Worm (Caenorhabditis elegans): ENCODE results near the gene ZK512.2.

Gene ZK512.2

DNA sequence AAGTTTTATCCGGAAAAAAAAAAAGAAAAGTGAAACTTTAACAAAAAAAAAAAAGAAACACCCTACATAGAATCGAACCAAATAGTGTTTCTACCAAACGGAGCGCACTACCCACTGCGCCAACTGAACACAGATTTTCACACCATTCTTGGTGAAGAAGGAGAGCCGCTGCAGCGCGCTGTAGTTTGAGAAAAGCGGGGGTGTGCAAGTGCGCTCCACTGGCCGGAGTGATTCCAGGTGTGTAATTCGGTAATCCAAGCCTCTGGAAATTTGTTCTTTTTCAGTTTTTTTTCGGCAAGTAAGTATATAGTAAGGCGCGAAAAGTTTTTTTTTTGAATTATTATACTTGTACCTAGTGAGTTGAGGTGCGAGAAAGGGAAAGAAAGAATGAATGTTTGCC, 33.7 kb downstream of the ZK512.2 start:
- peak; percentile 19 for TF ChIP-seq unc-55 (GFP tag; optimal IDR thresholded peaks at IDR 0.05)

DNA sequence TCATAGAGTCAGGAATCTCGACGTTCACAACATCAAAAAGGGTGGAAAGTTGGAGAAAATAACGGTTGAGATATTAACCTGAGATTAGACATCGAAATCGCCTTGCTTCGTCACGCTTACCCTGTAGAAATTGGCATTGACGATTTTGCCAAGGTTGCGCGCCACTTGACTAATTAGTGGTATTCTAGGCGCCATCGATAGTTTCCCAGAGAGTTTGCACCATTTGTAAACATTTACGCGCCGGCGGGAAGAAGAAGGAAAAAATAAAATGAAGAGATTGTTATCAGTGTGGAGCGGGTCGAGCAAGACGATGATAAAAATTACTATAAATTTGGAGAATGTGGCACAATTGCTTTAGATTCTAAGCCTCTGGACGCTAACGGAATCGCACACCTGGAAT, 34.3 kb downstream of the ZK512.2 start:
- TF ChIP-seq nhr-25 (tag; optimal IDR thresholded peaks at IDR 0.05) (no peak), nhr-11 (tag; optimal IDR thresholded peaks at IDR 0.05) (no peak), ceh-16 (tag; optimal IDR thresholded peaks at IDR 0.05) (peak; percentile 81)

DNA sequence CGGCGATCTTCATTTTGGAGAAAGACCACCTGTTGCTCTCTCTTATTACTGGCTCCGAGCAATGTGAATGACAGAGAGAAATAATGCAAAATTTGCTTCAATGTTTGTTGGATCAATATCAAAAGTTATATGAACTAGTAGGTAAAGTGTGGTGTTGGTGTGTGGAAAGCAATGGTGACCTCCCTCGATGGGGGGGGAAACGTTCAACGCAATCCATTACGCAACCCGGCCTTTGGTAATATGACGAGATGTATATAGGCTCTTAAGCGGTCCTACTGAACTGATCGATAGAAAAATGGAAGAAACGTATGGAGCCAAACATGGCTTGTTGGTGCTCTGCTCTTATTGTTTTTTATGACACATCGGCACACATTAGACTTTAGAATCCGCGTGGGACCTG, 34.9 kb downstream of the ZK512.2 start:
- no peak for TF ChIP-seq lin-39 (tag; optimal IDR thresholded peaks at IDR 0.05)
- no peak for TF ChIP-seq nhr-10 (tag; optimal IDR thresholded peaks at IDR 0.05)
- TF ChIP-seq mbf-1 (tag; optimal IDR thresholded peaks at IDR 0.05) = no peak
- no peak for TF ChIP-seq snpc-4 (tag; optimal IDR thresholded peaks at IDR 0.05)
- no peak for TF ChIP-seq egl-27 (tag; optimal IDR thresholded peaks at IDR 0.05)
- TF ChIP-seq nhr-77 (tag; optimal IDR thresholded peaks at IDR 0.05) = no peak
- TF ChIP-seq elt-3 (tag; optimal IDR thresholded peaks at IDR 0.05) = no peak
- TF ChIP-seq Y55F3AM.14 (GFP tag; optimal IDR thresholded peaks at IDR 0.05) = no peak
- TF ChIP-seq unc-39 (tag; optimal IDR thresholded peaks at IDR 0.05) = no peak
- no peak for TF ChIP-seq C34F6.9 (tag; optimal IDR thresholded peaks at IDR 0.05)
- no peak for TF ChIP-seq nhr-129 (tag; optimal IDR thresholded peaks at IDR 0.05)
- TF ChIP-seq peb-1 (tag; optimal IDR thresholded peaks at IDR 0.05) = no peak
- TF ChIP-seq ama-1 (optimal IDR thresholded peaks at IDR 0.05) = no peak
- TF ChIP-seq nhr-237 (tag; optimal IDR thresholded peaks at IDR 0.05) = no peak
- no peak for TF ChIP-seq sem-4 (tag; optimal IDR thresholded peaks at IDR 0.05)

DNA sequence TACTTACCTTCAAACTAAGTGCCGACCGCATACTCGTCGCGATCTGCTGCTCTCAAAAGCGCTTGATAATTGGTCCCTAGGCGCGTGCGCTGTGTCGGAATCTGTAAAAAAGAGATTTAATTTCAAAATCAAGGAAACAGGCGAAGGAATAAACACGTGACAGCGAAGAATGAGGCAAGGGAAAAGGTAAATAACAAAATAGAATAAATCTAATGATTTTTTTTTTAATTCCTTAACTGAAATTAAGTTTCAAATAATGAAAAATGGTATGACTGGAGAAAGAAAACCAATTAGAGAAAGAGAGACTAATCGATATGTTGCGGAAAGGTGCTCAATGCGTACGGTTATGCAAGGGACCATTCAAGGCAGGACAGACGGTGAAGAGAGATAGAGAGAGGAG, 35.4 kb downstream of the ZK512.2 start, which contains the start of gene cya-1:
cya-1 (minus strand) TSS at position 101 of the 400 bp plus-strand sequence.
- no peak for TF ChIP-seq nhr-129 (tag; optimal IDR thresholded peaks at IDR 0.05)
- TF ChIP-seq lsy-2 (tag; optimal IDR thresholded peaks at IDR 0.05) = no peak
- TF ChIP-seq sma-3 (GFP tag; optimal IDR thresholded peaks at IDR 0.05) = no peak
- no peak for TF ChIP-seq nhr-6 (tag; optimal IDR thresholded peaks at IDR 0.05)
- TF ChIP-seq R02D3.7 (tag; optimal IDR thresholded peaks at IDR 0.05) = no peak
- no peak for TF ChIP-seq nhr-21 (tag; optimal IDR thresholded peaks at IDR 0.05)
- TF ChIP-seq nhr-10 (tag; optimal IDR thresholded peaks at IDR 0.05) = no peak
- TF ChIP-seq nhr-25 (tag; optimal IDR thresholded peaks at IDR 0.05) = no peak
- no peak for TF ChIP-seq ceh-82 (tag; optimal IDR thresholded peaks at IDR 0.05)
- no peak for TF ChIP-seq ztf-4 (tag; optimal IDR thresholded peaks at IDR 0.05)
- TF ChIP-seq snpc-4 (tag; optimal IDR thresholded peaks at IDR 0.05) = no peak
- no peak for TF ChIP-seq ZK546.5 (tag; optimal IDR thresholded peaks at IDR 0.05)

ce11 chrIII:9105653-9106052, 38.9 kb downstream of the ZK512.2 start:
- no peak for TF ChIP-seq skn-1 (tag; optimal IDR thresholded peaks at IDR 0.05)
- no peak for TF ChIP-seq C34F6.9 (tag; optimal IDR thresholded peaks at IDR 0.05)

DNA sequence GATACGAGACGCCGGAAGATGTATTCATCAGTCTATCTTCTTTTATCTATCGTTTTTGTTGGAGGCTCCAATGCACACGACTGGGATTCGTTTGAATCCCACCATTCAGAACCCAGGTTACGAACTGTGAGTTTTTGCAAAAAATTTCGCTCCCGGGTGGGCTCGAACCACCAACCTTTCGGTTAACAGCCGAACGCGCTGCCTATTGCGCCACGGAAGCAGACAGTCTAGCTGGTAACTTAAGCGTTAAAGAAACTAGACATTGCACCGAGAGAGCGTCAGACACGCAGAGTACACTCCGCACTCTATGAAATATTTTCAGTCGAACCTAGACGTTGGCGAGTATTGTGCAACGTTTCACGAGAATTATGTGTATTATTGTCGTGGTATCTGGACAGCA, 40.5 kb downstream of the ZK512.2 start:
- TF ChIP-seq nhr-77 (tag; optimal IDR thresholded peaks at IDR 0.05) = no peak
- TF ChIP-seq ztf-4 (tag; optimal IDR thresholded peaks at IDR 0.05) = no peak
- no peak for TF ChIP-seq nhr-6 (tag; optimal IDR thresholded peaks at IDR 0.05)
- TF ChIP-seq lin-39 (tag; optimal IDR thresholded peaks at IDR 0.05) = no peak
- TF ChIP-seq ZK546.5 (tag; optimal IDR thresholded peaks at IDR 0.05) = no peak
- peak; percentile 13 for TF ChIP-seq fos-1 (tag; optimal IDR thresholded peaks at IDR 0.05)
- no peak for TF ChIP-seq egl-27 (tag; optimal IDR thresholded peaks at IDR 0.05)
- TF ChIP-seq skn-1 (tag; optimal IDR thresholded peaks at IDR 0.05) = no peak
- TF ChIP-seq crh-2 (tag; optimal IDR thresholded peaks at IDR 0.05) = no peak
- no peak for TF ChIP-seq snpc-4 (tag; optimal IDR thresholded peaks at IDR 0.05)
- no peak for TF ChIP-seq peb-1 (tag; optimal IDR thresholded peaks at IDR 0.05)
- TF ChIP-seq Y55F3AM.14 (GFP tag; optimal IDR thresholded peaks at IDR 0.05) = peak; percentile 9
- TF ChIP-seq mbf-1 (tag; optimal IDR thresholded peaks at IDR 0.05) = no peak
- TF ChIP-seq R02D3.7 (tag; optimal IDR thresholded peaks at IDR 0.05) = no peak
- TF ChIP-seq nhr-23 (tag; optimal IDR thresholded peaks at IDR 0.05) = no peak
- no peak for TF ChIP-seq nhr-21 (tag; optimal IDR thresholded peaks at IDR 0.05)
- peak; percentile 27 for TF ChIP-seq sma-9 (GFP tag; optimal IDR thresholded peaks at IDR 0.05)
- no peak for TF ChIP-seq sma-9 (tag; optimal IDR thresholded peaks at IDR 0.05)
- TF ChIP-seq zag-1 (tag; optimal IDR thresholded peaks at IDR 0.05) = no peak
- no peak for TF ChIP-seq unc-62 (GFP tag; optimal IDR thresholded peaks at IDR 0.05)
- TF ChIP-seq lsy-2 (tag; optimal IDR thresholded peaks at IDR 0.05) = no peak
- no peak for TF ChIP-seq ztf-11 (tag; optimal IDR thresholded peaks at IDR 0.05)
- no peak for TF ChIP-seq ceh-82 (tag; optimal IDR thresholded peaks at IDR 0.05)
- TF ChIP-seq nhr-129 (tag; optimal IDR thresholded peaks at IDR 0.05) = peak; percentile 75
- peak; percentile 57 for TF ChIP-seq unc-55 (GFP tag; optimal IDR thresholded peaks at IDR 0.05)
- no peak for TF ChIP-seq nhr-10 (tag; optimal IDR thresholded peaks at IDR 0.05)
- peak; percentile 4 for TF ChIP-seq sma-3 (GFP tag; optimal IDR thresholded peaks at IDR 0.05)
- no peak for TF ChIP-seq unc-39 (tag; optimal IDR thresholded peaks at IDR 0.05)
- no peak for TF ChIP-seq sem-4 (tag; optimal IDR thresholded peaks at IDR 0.05)
- no peak for TF ChIP-seq alr-1 (tag; optimal IDR thresholded peaks at IDR 0.05)
- TF ChIP-seq blmp-1 (tag; optimal IDR thresholded peaks at IDR 0.05; ENCODE audit: insufficient read depth) = no peak
- no peak for TF ChIP-seq elt-3 (tag; optimal IDR thresholded peaks at IDR 0.05)
- no peak for TF ChIP-seq ztf-1 (GFP tag; conservative IDR thresholded peaks at IDR 0.05)
- TF ChIP-seq gmeb-1 (tag; optimal IDR thresholded peaks at IDR 0.05) = peak; percentile 56
- peak; percentile 23 for TF ChIP-seq F13H6.1 (tag; optimal IDR thresholded peaks at IDR 0.05)
- TF ChIP-seq lin-13 (GFP tag; optimal IDR thresholded peaks at IDR 0.05) = no peak

Measured in whole organism, L2 larva.